Worm (Caenorhabditis elegans) whole organism, young adult: ENCODE results near the gene znf-593.

ENCODE experiments used
- B0035.1 ChIP-seq: sonication (generic microtip); optimal IDR thresholded peaks from 2 replicates; lab custom pipeline; 2016; ENCODE audit warnings: missing genetic modification characterization, mild to moderate bottlenecking, missing compliant biosample characterization, missing genotype, missing genetic modification reagents
- D2030.7 ChIP-seq: fragments of 200-800 bp; sonication (Bioruptor generic); IDR thresholded peaks from 2 replicates; pipeline ENCODE4 v1.3.6; 2022; ENCODE audit warnings: missing genetic modification reagents, missing genetic modification characterization, missing compliant biosample characterization
- fkh-3 ChIP-seq: sonication (generic microtip); optimal IDR thresholded peaks from 2 replicates; lab custom pipeline; 2016; ENCODE audit warnings: mild to moderate bottlenecking, missing genetic modification characterization, missing compliant biosample characterization
- madf-10 ChIP-seq: sonication (generic microtip); optimal IDR thresholded peaks from 2 replicates; lab custom pipeline; 2016; ENCODE audit warnings: mild to moderate bottlenecking, missing genetic modification characterization, missing compliant biosample characterization
- mcd-1 ChIP-seq: fragments of 200-800 bp; sonication (Bioruptor generic); IDR thresholded peaks from 2 replicates; pipeline ENCODE4 v1.3.6; 2022; ENCODE audit warnings: missing genetic modification reagents, missing genetic modification characterization, missing compliant biosample characterization
- nhr-90 ChIP-seq: sonication (generic microtip); optimal IDR thresholded peaks from 2 replicates; lab custom pipeline; 2016; ENCODE audit warnings: missing genotype, mild to moderate bottlenecking, missing genetic modification characterization, missing compliant biosample characterization
- sdz-38 ChIP-seq: sonication (generic microtip); optimal IDR thresholded peaks from 2 replicates; lab custom pipeline; 2016; ENCODE audit warnings: missing genotype, missing genetic modification characterization, missing compliant biosample characterization
- snpc-4 ChIP-seq, 5 experiments: fragments of 150-350 bp in 1 of 5; sonication (generic microtip) in 4 of 5; optimal IDR thresholded peaks; 2 replicates each; lab custom pipeline; 2014 to 2018; ENCODE audit warnings: missing genetic modification characterization in 5 of 5, missing biosample characterization in 3 of 5, antibody characterized with exemption in 2 of 5, mild to moderate bottlenecking in 2 of 5, missing compliant biosample characterization in 2 of 5, missing genotype in 2 of 5, moderate library complexity in 2 of 5, missing genetic modification reagents in 1 of 5

ce11 chrIII:11917525-11917924, 994 bp downstream of the znf-593 start:
- TF ChIP-seq snpc-4 (GFP tag; optimal IDR thresholded peaks at IDR 0.05; lab: Kevin White, UChicago) (no peak), snpc-4 (tag; optimal IDR thresholded peaks at IDR 0.05; lab: Kevin White, UChicago) (no peak), madf-10 (tag; lab: Kevin White, UChicago) (no peak), D2030.7 (GFP tag; lab: Robert Waterston, UW) (no peak), B0035.1 (tag; lab: Kevin White, UChicago) (no peak), nhr-90 (tag; lab: Kevin White, UChicago) (no peak), sdz-38 (tag; lab: Kevin White, UChicago) (no peak), fkh-3 (no peak), mcd-1 (GFP tag; lab: Robert Waterston, UW) (no peak)
